Worm (Caenorhabditis elegans) whole organism, L2 larva: ENCODE data around the gene srx-26.

Experiments used
- F13H6.1 ChIP-seq: sonication (generic microtip); optimal IDR thresholded peaks from 2 replicates; lab custom pipeline; 2016; ENCODE audit warnings: missing genetic modification characterization, missing compliant biosample characterization
- R02D3.7 ChIP-seq: fragments of 150-350 bp; optimal IDR thresholded peaks from 2 replicates; lab custom pipeline; 2014; ENCODE audit warnings: missing biosample characterization, missing genetic modification characterization
- aly-2 ChIP-seq: fragments of 150-350 bp; optimal IDR thresholded peaks from 2 replicates; lab custom pipeline; 2014; ENCODE audit warnings: missing biosample characterization, missing genetic modification characterization
- ama-1 ChIP-seq: fragments of 150-350 bp; optimal IDR thresholded peaks from 2 replicates; lab custom pipeline; 2018; ENCODE audit warnings: inconsistent platforms
- ceh-82 ChIP-seq: fragments of 150-350 bp; optimal IDR thresholded peaks from 2 replicates; lab custom pipeline; 2014; ENCODE audit warnings: missing biosample characterization, missing genetic modification characterization
- egl-27 ChIP-seq: sonication (generic microtip); optimal IDR thresholded peaks from 3 replicates; lab custom pipeline; 2017; ENCODE audit warnings: missing biosample characterization, missing genetic modification reagents, missing genetic modification characterization
- lin-13 ChIP-seq: fragments of 150-350 bp; optimal IDR thresholded peaks from 2 replicates; lab custom pipeline; 2014; ENCODE audit warnings: missing biosample characterization, missing genetic modification reagents, missing genetic modification characterization
- lsy-2 ChIP-seq, 2 experiments: fragments of 150-350 bp in 1 of 2; sonication (generic microtip) in 1 of 2; optimal IDR thresholded peaks; 2 replicates each; lab custom pipeline; 2014 to 2017; ENCODE audit warnings: missing biosample characterization in 2 of 2, missing genetic modification characterization in 2 of 2
- skn-1 ChIP-seq: sonication (generic microtip); optimal IDR thresholded peaks from 2 replicates; lab custom pipeline; 2017; ENCODE audit warnings: missing biosample characterization, missing genetic modification characterization
- sma-9 ChIP-seq, 2 experiments: fragments of 150-350 bp in 1 of 2; sonication (generic microtip) in 1 of 2; optimal IDR thresholded peaks; 2 replicates each; lab custom pipeline; 2014 to 2016; ENCODE audit warnings: missing genetic modification characterization in 2 of 2, mild to moderate bottlenecking in 1 of 2, missing biosample characterization in 1 of 2, missing compliant biosample characterization in 1 of 2, missing genetic modification reagents in 1 of 2, moderate library complexity in 1 of 2
- unc-62 ChIP-seq: fragments of 150-350 bp; optimal IDR thresholded peaks from 2 replicates; lab custom pipeline; 2014; ENCODE audit warnings: missing biosample characterization, missing genetic modification reagents, missing genetic modification characterization
- zag-1 ChIP-seq: fragments of 150-350 bp; optimal IDR thresholded peaks from 2 replicates; lab custom pipeline; 2014; ENCODE audit warnings: missing biosample characterization, missing genetic modification characterization
- ztf-4 ChIP-seq: fragments of 150-350 bp; optimal IDR thresholded peaks from 2 replicates; lab custom pipeline; 2014; ENCODE audit warnings: missing biosample characterization, missing genetic modification characterization

DNA sequence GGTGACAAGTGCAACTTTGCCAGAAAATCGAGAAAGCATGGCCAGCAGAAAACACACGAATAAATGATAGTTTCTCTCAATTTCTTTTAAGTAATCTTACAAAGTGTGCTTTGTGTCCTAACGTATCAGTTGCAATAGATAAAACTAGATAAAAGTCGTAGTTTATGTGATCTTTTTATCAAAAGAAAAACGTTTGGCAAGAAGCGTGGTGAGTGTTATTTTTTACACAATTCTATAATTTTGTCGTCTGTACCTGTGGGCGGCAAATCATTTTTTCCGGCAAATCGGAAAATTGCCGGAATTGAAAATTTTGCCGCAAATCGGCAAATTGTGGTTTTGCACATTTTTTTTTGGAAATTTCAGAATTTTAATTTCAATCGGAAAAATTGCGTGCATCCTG is 14.6 kb upstream of the srx-26 start, which contains the start of gene R05D8.9:
- no peak for TF ChIP-seq lsy-2 (tag; optimal IDR thresholded peaks at IDR 0.05; lab: Kevin White, UChicago)
- no peak for TF ChIP-seq F13H6.1 (tag; lab: Kevin White, UChicago)
- TF ChIP-seq unc-62 (GFP tag; lab: Kevin White, UChicago) = no peak
- no peak for TF ChIP-seq ama-1 (lab: Kevin White, UChicago)
- TF ChIP-seq zag-1 = no peak
- TF ChIP-seq lin-13 (GFP tag; lab: Kevin White, UChicago) = no peak
- no peak for TF ChIP-seq aly-2 (tag; lab: Kevin White, UChicago)
- no peak for TF ChIP-seq egl-27 (tag; lab: Kevin White, UChicago)
- TF ChIP-seq R02D3.7 (tag; lab: Kevin White, UChicago) = no peak
- TF ChIP-seq ztf-4 (tag; lab: Kevin White, UChicago) = no peak
- TF ChIP-seq ceh-82 = no peak
- TF ChIP-seq skn-1 (tag; lab: Kevin White, UChicago) = no peak
- no peak for TF ChIP-seq sma-9 (GFP tag; optimal IDR thresholded peaks at IDR 0.05; lab: Kevin White, UChicago)
- no peak for TF ChIP-seq sma-9 (tag; optimal IDR thresholded peaks at IDR 0.05; lab: Kevin White, UChicago)
